Fruit fly (Drosophila melanogaster): ENCODE data around the gene CG44198.

- no peak for TF ChIP-seq Snoo (tag; optimal IDR thresholded peaks at IDR 0.05)
- no peak for TF ChIP-seq gl (tag; optimal IDR thresholded peaks at IDR 0.05)
- peak; percentile 18 for TF ChIP-seq CG8301 (tag; optimal IDR thresholded peaks at IDR 0.05)
- TF ChIP-seq CG32121 (GFP tag; IDR thresholded peaks at IDR 0.05): peak; percentile 73
- TF ChIP-seq EcR (GFP tag; optimal IDR thresholded peaks at IDR 0.05): no peak
- TF ChIP-seq CG17806 (tag; optimal IDR thresholded peaks at IDR 0.05): peak; percentile 1
- TF ChIP-seq CG15710 (tag; optimal IDR thresholded peaks at IDR 0.05): no peak
These were observed 26.2 kb upstream of the CG44198 start for dm6 chr2L:13145035-13145683.

All from whole organism, pupa.